Worm (Caenorhabditis elegans) whole organism, L3 larva: ENCODE data around the gene C02F5.12.

ENCODE experiments used
- ama-1 ChIP-seq: fragments of 150-350 bp; optimal IDR thresholded peaks from 2 replicates; lab custom pipeline; 2018
- snpc-4 ChIP-seq: fragments of 150-350 bp; optimal IDR thresholded peaks from 2 replicates; lab custom pipeline; 2014; ENCODE audit warnings: missing biosample characterization, missing genetic modification characterization
- unc-62 ChIP-seq: fragments of 150-350 bp; sonication (generic microtip); optimal IDR thresholded peaks from 4 replicates; lab custom pipeline; 2014; ENCODE audit warnings: missing biosample characterization, missing genetic modification reagents, missing genetic modification characterization

- TF ChIP-seq ama-1: no peak
- no peak for TF ChIP-seq snpc-4
- no peak for TF ChIP-seq unc-62
These were observed 13.3 kb downstream of the C02F5.12 start for ce11 chrIII:8229480-8229879.
